Worm (Caenorhabditis elegans) whole organism, late embryonic: ENCODE measurements around the gene Y49E10.10.
A peak's percentile ranks its signal among the peaks of the same experiment; 100 is the strongest.

Experiments used
- C38D4.7 ChIP-seq: fragments of 200-800 bp; sonication (Bioruptor generic); optimal IDR thresholded peaks from 2 replicates; lab custom pipeline; 2018; ENCODE audit warnings: mild to moderate bottlenecking, missing genetic modification characterization, moderate library complexity, missing compliant biosample characterization
- K02D7.2 ChIP-seq: sonication (generic microtip); optimal IDR thresholded peaks from 2 replicates; lab custom pipeline; 2017; ENCODE audit warnings: mild to moderate bottlenecking, missing genetic modification characterization, missing compliant biosample characterization
- T23F11.4 ChIP-seq: fragments of 200-800 bp; sonication (Bioruptor generic); optimal IDR thresholded peaks from 2 replicates; lab custom pipeline; 2018; ENCODE audit warnings: mild to moderate bottlenecking, missing genetic modification characterization, missing compliant biosample characterization
- Y22D7AL.16 ChIP-seq: sonication (generic microtip); optimal IDR thresholded peaks from 2 replicates; lab custom pipeline; 2016; ENCODE audit warnings: missing genetic modification characterization, missing compliant biosample characterization
- ahr-1 ChIP-seq: sonication (generic microtip); optimal IDR thresholded peaks from 2 replicates; lab custom pipeline; 2016; ENCODE audit warnings: missing genetic modification characterization, missing compliant biosample characterization
- ama-1 ChIP-seq: fragments of 150-350 bp; optimal IDR thresholded peaks from 2 replicates; lab custom pipeline; 2014
- ceh-14 ChIP-seq: sonication (generic microtip); optimal IDR thresholded peaks from 2 replicates; lab custom pipeline; 2016; ENCODE audit warnings: missing genotype, missing genetic modification characterization, missing compliant biosample characterization
- ceh-18 ChIP-seq: sonication (generic microtip); optimal IDR thresholded peaks from 2 replicates; lab custom pipeline; 2016; ENCODE audit warnings: missing genetic modification characterization, missing compliant biosample characterization
- ceh-24 ChIP-seq: sonication (generic microtip); optimal IDR thresholded peaks from 2 replicates; lab custom pipeline; 2016; ENCODE audit warnings: mild to moderate bottlenecking, missing genetic modification characterization, missing compliant biosample characterization
- ceh-30 ChIP-seq: fragments of 150-350 bp; optimal IDR thresholded peaks from 2 replicates; lab custom pipeline; 2014; ENCODE audit warnings: missing biosample characterization, missing genetic modification characterization
- ceh-31 ChIP-seq: sonication (generic microtip); optimal IDR thresholded peaks from 2 replicates; lab custom pipeline; 2016; ENCODE audit warnings: missing genetic modification characterization, missing compliant biosample characterization
- ceh-34 ChIP-seq: sonication (generic microtip); optimal IDR thresholded peaks from 2 replicates; lab custom pipeline; 2016; ENCODE audit warnings: mild to moderate bottlenecking, missing genetic modification characterization, missing compliant biosample characterization
- ceh-45 ChIP-seq: fragments of 200-800 bp; sonication (Bioruptor generic); IDR thresholded peaks from 2 replicates; pipeline ENCODE4 v1.3.6; 2022; ENCODE audit warnings: missing genetic modification reagents, missing genetic modification characterization, missing compliant biosample characterization
- ceh-48 ChIP-seq: sonication (generic microtip); optimal IDR thresholded peaks from 2 replicates; lab custom pipeline; 2016; ENCODE audit warnings: missing genetic modification characterization, inconsistent platforms, missing compliant biosample characterization
- ceh-6 ChIP-seq: fragments of 200-800 bp; sonication (Bioruptor generic); optimal IDR thresholded peaks from 2 replicates; lab custom pipeline; 2018; ENCODE audit warnings: mild to moderate bottlenecking, missing genetic modification characterization, missing compliant biosample characterization
- che-1 ChIP-seq: sonication (generic microtip); optimal IDR thresholded peaks from 2 replicates; lab custom pipeline; 2016; ENCODE audit warnings: mild to moderate bottlenecking, missing genetic modification characterization, missing compliant biosample characterization
- dmd-4 ChIP-seq: sonication (generic microtip); optimal IDR thresholded peaks from 2 replicates; lab custom pipeline; 2016; ENCODE audit warnings: borderline replicate concordance, missing genetic modification characterization, missing compliant biosample characterization
- ets-4 ChIP-seq: sonication (generic microtip); optimal IDR thresholded peaks from 2 replicates; lab custom pipeline; 2016; ENCODE audit warnings: missing genetic modification characterization, missing compliant biosample characterization
- fkh-6 ChIP-seq: sonication (generic microtip); optimal IDR thresholded peaks from 2 replicates; lab custom pipeline; 2016; ENCODE audit warnings: missing genetic modification characterization, missing compliant biosample characterization
- gmeb-2 ChIP-seq: sonication (generic microtip); optimal IDR thresholded peaks from 2 replicates; lab custom pipeline; 2016; ENCODE audit warnings: missing genetic modification characterization, inconsistent platforms, missing compliant biosample characterization
- hlh-15 ChIP-seq: sonication (generic microtip); optimal IDR thresholded peaks from 2 replicates; lab custom pipeline; 2016; ENCODE audit warnings: missing genetic modification characterization, missing compliant biosample characterization
- hlh-30 ChIP-seq: sonication (generic microtip); optimal IDR thresholded peaks from 2 replicates; lab custom pipeline; 2017; ENCODE audit warnings: antibody characterized with exemption, missing genetic modification characterization, missing compliant biosample characterization; ENCODE audit not compliant: insufficient read depth
- hlh-6 ChIP-seq: sonication (generic microtip); optimal IDR thresholded peaks from 2 replicates; lab custom pipeline; 2016; ENCODE audit warnings: missing genotype, missing genetic modification characterization, missing compliant biosample characterization
- lim-6 ChIP-seq: sonication (generic microtip); optimal IDR thresholded peaks from 2 replicates; lab custom pipeline; 2016; ENCODE audit warnings: missing genetic modification characterization, missing compliant biosample characterization
- nfya-1 ChIP-seq: sonication (generic microtip); optimal IDR thresholded peaks from 2 replicates; lab custom pipeline; 2017; ENCODE audit warnings: missing genetic modification characterization, mild to moderate bottlenecking, missing compliant biosample characterization, antibody characterized with exemption, moderate library complexity
- odd-2 ChIP-seq: sonication (generic microtip); optimal IDR thresholded peaks from 2 replicates; lab custom pipeline; 2017; ENCODE audit warnings: antibody characterized with exemption, mild to moderate bottlenecking, missing genetic modification characterization, missing compliant biosample characterization
- pag-3 ChIP-seq: sonication (generic microtip); optimal IDR thresholded peaks from 2 replicates; lab custom pipeline; 2016; ENCODE audit warnings: missing compliant biosample characterization, missing genetic modification characterization, borderline replicate concordance
- pax-1 ChIP-seq: fragments of 150-350 bp; optimal IDR thresholded peaks from 2 replicates; lab custom pipeline; 2014; ENCODE audit warnings: missing biosample characterization, missing genetic modification characterization
- ref-2 ChIP-seq: sonication (generic microtip); optimal IDR thresholded peaks from 2 replicates; lab custom pipeline; 2016; ENCODE audit warnings: missing genetic modification characterization, missing compliant biosample characterization
- rnt-1 ChIP-seq: sonication (generic microtip); optimal IDR thresholded peaks from 2 replicates; lab custom pipeline; 2016; ENCODE audit warnings: missing genetic modification characterization, missing compliant biosample characterization
- sox-4 ChIP-seq: sonication (generic microtip); optimal IDR thresholded peaks from 2 replicates; lab custom pipeline; 2017; ENCODE audit warnings: mild to moderate bottlenecking, missing genetic modification characterization, inconsistent platforms, missing compliant biosample characterization
- syd-9 ChIP-seq: sonication (generic microtip); optimal IDR thresholded peaks from 2 replicates; lab custom pipeline; 2016; ENCODE audit warnings: mild to moderate bottlenecking, missing genetic modification characterization, moderate library complexity, missing compliant biosample characterization
- tbx-2 ChIP-seq: sonication (generic microtip); optimal IDR thresholded peaks from 2 replicates; lab custom pipeline; 2016; ENCODE audit warnings: missing genetic modification characterization, missing compliant biosample characterization
- ttx-3 ChIP-seq: sonication (generic microtip); optimal IDR thresholded peaks from 2 replicates; lab custom pipeline; 2016; ENCODE audit warnings: missing genetic modification reagents, missing genetic modification characterization, missing compliant biosample characterization
- unc-3 ChIP-seq, 2 experiments: fragments of 200-800 bp in 1 of 2; sonication (Bioruptor generic) in 1 of 2; sonication (generic microtip) in 1 of 2; conservative IDR thresholded peaks in 1 of 2; optimal IDR thresholded peaks in 1 of 2; 2 replicates each; pipeline versions ENCODE4 v1.3.6 to Lab custom; 2016 to 2022; ENCODE audit warnings: missing compliant biosample characterization in 2 of 2, missing genetic modification characterization in 2 of 2, missing genetic modification reagents in 1 of 2
- unc-42 ChIP-seq: sonication (generic microtip); optimal IDR thresholded peaks from 2 replicates; lab custom pipeline; 2016; ENCODE audit warnings: missing genotype, missing genetic modification characterization, missing compliant biosample characterization
- unc-55 ChIP-seq: sonication (generic microtip); optimal IDR thresholded peaks from 2 replicates; lab custom pipeline; 2017; ENCODE audit warnings: missing biosample characterization, missing genetic modification reagents, missing genetic modification characterization
- zip-5 ChIP-seq: sonication (generic microtip); optimal IDR thresholded peaks from 2 replicates; lab custom pipeline; 2016; ENCODE audit warnings: missing genetic modification characterization, missing compliant biosample characterization

Y49E10.10 gene

ce11 chrIII:12359265-12359664, 36.0 kb upstream of the Y49E10.10 start, which contains the start of gene Y75B8A.34:
TSS of gene Y75B8A.34 (plus strand) at chrIII:12359565.
- no peak for TF ChIP-seq ceh-14
- no peak for TF ChIP-seq sox-4 (tag; lab: Kevin White, UChicago)
- TF ChIP-seq syd-9 (tag; lab: Kevin White, UChicago) = no peak

- TF ChIP-seq ceh-31 (tag; lab: Kevin White, UChicago) = no peak
- no peak for TF ChIP-seq hlh-6 (tag; lab: Kevin White, UChicago)
- TF ChIP-seq odd-2 (tag; lab: Kevin White, UChicago) = no peak
- no peak for TF ChIP-seq ets-4
- TF ChIP-seq pag-3 (tag; lab: Kevin White, UChicago) = no peak
- no peak for TF ChIP-seq ceh-18
- TF ChIP-seq ceh-30 (tag; lab: Kevin White, UChicago) = no peak
- TF ChIP-seq hlh-15 (tag; lab: Kevin White, UChicago) = no peak
- TF ChIP-seq gmeb-2 (tag; lab: Kevin White, UChicago) = no peak
- TF ChIP-seq ahr-1 (tag; lab: Kevin White, UChicago) = no peak
- TF ChIP-seq ceh-6 = no peak
- no peak for TF ChIP-seq lim-6 (tag; lab: Kevin White, UChicago)
- TF ChIP-seq pax-1 (tag; lab: Kevin White, UChicago) = no peak
- no peak for TF ChIP-seq che-1 (tag; lab: Kevin White, UChicago)
- TF ChIP-seq tbx-2 (tag; lab: Kevin White, UChicago) = no peak
- no peak for TF ChIP-seq ceh-24 (tag; lab: Kevin White, UChicago)
- TF ChIP-seq ceh-45 (GFP tag; lab: Robert Waterston, UW) = no peak
- TF ChIP-seq hlh-30 = no peak
- TF ChIP-seq ttx-3 (tag; lab: Kevin White, UChicago) = no peak
- no peak for TF ChIP-seq syd-9 (tag; lab: Kevin White, UChicago)
Observed at ce11 chrIII:12366989-12367557, 28.2 kb upstream of the Y49E10.10 start, which contains the start of gene Y75B8A.33. TSS of gene Y75B8A.33 (minus strand) at chrIII:12367373.

ce11 chrIII:12367891-12368290, 27.4 kb upstream of the Y49E10.10 start:
- no peak for TF ChIP-seq K02D7.2 (tag; lab: Kevin White, UChicago)
- no peak for TF ChIP-seq ttx-3 (tag; lab: Kevin White, UChicago)
- TF ChIP-seq T23F11.4 = no peak

ce11 chrIII:12368462-12369306, 26.6 kb upstream of the Y49E10.10 start, which contains the start of gene his-72:
TSS of gene his-72 (minus strand) at chrIII:12369050.
- TF ChIP-seq ceh-34 (peak; percentile 2), tbx-2 (tag; lab: Kevin White, UChicago) (peak; percentile 10), unc-3 (GFP tag; conservative IDR thresholded peaks at IDR 0.05; lab: Robert Waterston, UW) (no peak), unc-3 (tag; optimal IDR thresholded peaks at IDR 0.05; lab: Kevin White, UChicago) (no peak), ceh-31 (tag; lab: Kevin White, UChicago) (peak; percentile 27), unc-55 (GFP tag; lab: Kevin White, UChicago) (peak; percentile 18), hlh-30 (peak; percentile 89), rnt-1 (peak; percentile 10), ceh-24 (tag; lab: Kevin White, UChicago) (peak; percentile 11), zip-5 (tag; lab: Kevin White, UChicago) (no peak), K02D7.2 (tag; lab: Kevin White, UChicago) (peak; percentile 13), nfya-1 (tag; lab: Kevin White, UChicago) (peak; percentile 9), unc-42 (tag; lab: Kevin White, UChicago) (no peak), ref-2 (tag; lab: Kevin White, UChicago) (peak; percentile 27), Y22D7AL.16 (tag; lab: Kevin White, UChicago) (no peak), C38D4.7 (GFP tag; lab: Kevin White, UChicago) (peak; percentile 10), hlh-6 (tag; lab: Kevin White, UChicago) (peak; percentile 48), fkh-6 (tag; lab: Kevin White, UChicago) (no peak), dmd-4 (tag; lab: Kevin White, UChicago) (peak; percentile 9), ceh-48 (tag; lab: Kevin White, UChicago) (peak; percentile 77), ama-1 (lab: Kevin White, UChicago) (peak; percentile 94), ttx-3 (tag; lab: Kevin White, UChicago) (peak; percentile 13)
- TF ChIP-seq, all 69 proteins: peak for 16
